Worm (Caenorhabditis elegans): ENCODE measurements around the gene T01D1.3.

DNA sequence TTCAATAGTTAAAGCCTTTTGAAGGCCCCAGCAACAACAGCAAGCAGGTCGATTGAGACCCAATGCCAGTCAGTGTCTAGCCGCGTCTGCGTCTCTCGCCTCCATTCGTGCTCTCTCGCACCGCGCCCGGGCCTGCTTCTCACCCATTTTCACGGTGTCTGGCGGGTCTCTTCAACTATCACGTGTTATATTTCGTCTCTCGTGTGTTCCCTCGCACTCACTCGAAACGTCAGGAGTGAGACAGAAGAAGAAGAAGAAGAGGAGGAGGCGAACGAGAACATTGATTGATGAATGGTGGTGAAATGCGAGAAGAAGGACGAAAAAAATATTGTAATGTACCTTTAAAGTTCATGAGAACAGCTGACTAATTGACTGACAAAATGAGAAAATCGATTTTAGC is 45.4 kb upstream of the T01D1.3 start:
- TF ChIP-seq nhr-77 (tag; optimal IDR thresholded peaks at IDR 0.05): no peak
- TF ChIP-seq mdl-1 (tag; optimal IDR thresholded peaks at IDR 0.05): peak; percentile 54 to 89
- TF ChIP-seq mab-5 (tag; optimal IDR thresholded peaks at IDR 0.05): peak; percentile 75
- no peak for TF ChIP-seq aly-2 (tag; optimal IDR thresholded peaks at IDR 0.05)
- no peak for TF ChIP-seq nhr-237 (tag; optimal IDR thresholded peaks at IDR 0.05)
- no peak for TF ChIP-seq elt-3 (tag; optimal IDR thresholded peaks at IDR 0.05)
- peak; percentile 53 for TF ChIP-seq nhr-6 (tag; optimal IDR thresholded peaks at IDR 0.05)
- TF ChIP-seq nhr-12 (tag; optimal IDR thresholded peaks at IDR 0.05): no peak
- peak; percentile 54 for TF ChIP-seq ztf-4 (tag; optimal IDR thresholded peaks at IDR 0.05)
- TF ChIP-seq unc-62 (GFP tag; optimal IDR thresholded peaks at IDR 0.05): peak; percentile 68
- no peak for TF ChIP-seq nhr-11 (tag; optimal IDR thresholded peaks at IDR 0.05)

All from whole organism, L2 larva.